3 worm cellular contexts compared by ENCODE assay signal in the genomic region with DNA sequence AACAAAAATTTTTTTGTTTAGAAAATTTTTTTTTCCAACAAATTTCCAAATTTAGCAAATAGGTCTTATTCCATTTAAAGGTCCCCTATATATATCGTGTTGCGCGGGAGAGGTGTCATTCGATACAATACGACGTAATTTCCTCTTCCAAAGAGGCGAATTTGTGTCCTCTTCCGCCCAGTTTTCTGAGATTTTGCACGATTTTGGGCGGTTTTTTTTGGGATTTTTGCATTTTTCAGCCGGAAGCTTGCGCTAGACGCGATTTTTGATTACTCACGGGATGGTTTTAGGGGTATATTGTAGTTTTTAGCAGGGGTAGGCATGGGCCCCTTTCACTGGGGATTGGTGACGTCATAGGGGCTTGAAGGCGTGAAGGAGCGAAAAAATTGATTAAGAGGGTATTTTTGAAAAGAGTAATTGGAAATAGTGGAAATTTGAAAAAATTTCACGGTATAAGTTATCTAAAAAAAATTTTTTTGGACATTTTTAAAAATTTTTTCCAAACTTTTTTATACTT.
A peak's percentile ranks its signal among the peaks of the same experiment; 100 is the strongest.
TF ChIP-seq lines count a peak whose summit lies in the region.

TSS of gene Y53G8AL.4 (minus strand) at position 51 of the 517 bp plus-strand sequence.

TF ChIP-seq in whole organism, L4 larva, 104 proteins besides CTCF, POLR2A, EP300 and RAD21:
- TF ChIP-seq daf-8 (GFP tag; IDR thresholded peaks at IDR 0.05; lab: Robert Waterston, UW) (no peak), aha-1 (tag; lab: Kevin White, UChicago) (peak; percentile 66)

TF ChIP-seq in whole organism, early embryonic, 17 proteins besides CTCF, POLR2A, EP300 and RAD21:
- TF ChIP-seq flt-1 (GFP tag; IDR thresholded peaks at IDR 0.05; lab: Robert Waterston, UW) (no peak), ets-7 (tag; optimal IDR thresholded peaks at IDR 0.05; lab: Kevin White, UChicago) (no peak), pes-1 (GFP tag; IDR thresholded peaks at IDR 0.05; lab: Robert Waterston, UW) (peak; percentile 27; the same call in 1 of the 2 replicates), ceh-36 (tag; optimal IDR thresholded peaks at IDR 0.05; lab: Kevin White, UChicago) (no peak), B0310.2 (tag; optimal IDR thresholded peaks at IDR 0.05; lab: Kevin White, UChicago) (no peak), hnd-1 (tag; optimal IDR thresholded peaks at IDR 0.05; lab: Kevin White, UChicago) (no peak), tbx-37 (GFP tag; conservative IDR thresholded peaks at IDR 0.05; lab: Robert Waterston, UW) (no peak)

TF ChIP-seq in whole organism, mixed stage, embryonic, 35 proteins besides CTCF, POLR2A, EP300 and RAD21:
- TF ChIP-seq drap-1 (GFP tag; optimal IDR thresholded peaks at IDR 0.05; lab: Kevin White, UChicago) (no peak), zip-8 (tag; optimal IDR thresholded peaks at IDR 0.05; lab: Kevin White, UChicago) (peak; percentile 60), nhr-76 (tag; optimal IDR thresholded peaks at IDR 0.05; lab: Kevin White, UChicago) (no peak), M03D4.4 (tag; optimal IDR thresholded peaks at IDR 0.05; lab: Kevin White, UChicago) (no peak)
